Fruit fly (Drosophila melanogaster) whole organism, embryonic: ENCODE data around the gene sing.
A peak's percentile ranks its signal among the peaks of the same experiment; 100 is the strongest.

Source experiments
- Ada2b ChIP-seq: fragments of 200-800 bp; sonication (Bioruptor generic); IDR thresholded peaks from 2 replicates; pipeline ENCODE4 v1.3.6; 2022; ENCODE audit warnings: missing biosample characterization, missing genetic modification characterization
- Antp ChIP-seq: fragments of 200-800 bp; sonication (Bioruptor generic); optimal IDR thresholded peaks from 3 replicates; lab custom pipeline; 2016; ENCODE audit warnings: missing biosample characterization, missing genetic modification characterization
- Atf-2 ChIP-seq: fragments of 200-800 bp; sonication (Bioruptor generic); optimal IDR thresholded peaks from 2 replicates; lab custom pipeline; 2016; ENCODE audit warnings: missing biosample characterization, missing genetic modification characterization
- Blimp-1 ChIP-seq: fragments of 200-800 bp; sonication (Bioruptor generic); optimal IDR thresholded peaks from 3 replicates; lab custom pipeline; 2018; ENCODE audit warnings: missing biosample characterization, missing genetic modification characterization, mild to moderate bottlenecking, moderate library complexity, missing genetic modification reagents
- Bteb2 ChIP-seq: fragments of 200-800 bp; sonication (Bioruptor generic); optimal IDR thresholded peaks from 2 replicates; lab custom pipeline; 2016; ENCODE audit warnings: missing biosample characterization, missing genetic modification characterization
- CG11085 ChIP-seq: fragments of 200-800 bp; sonication (Bioruptor generic); IDR thresholded peaks from 2 replicates; pipeline ENCODE4 v1.3.6; 2022; ENCODE audit warnings: missing biosample characterization, missing genetic modification characterization
- CG12071 ChIP-seq: fragments of 200-800 bp; sonication (Bioruptor generic); optimal IDR thresholded peaks from 3 replicates; lab custom pipeline; 2018; ENCODE audit warnings: missing biosample characterization, mild to moderate bottlenecking, missing genetic modification characterization
- CG15269 ChIP-seq: fragments of 200-800 bp; sonication (Bioruptor generic); optimal IDR thresholded peaks from 2 replicates; lab custom pipeline; 2018; ENCODE audit warnings: missing biosample characterization, mild to moderate bottlenecking, missing genetic modification characterization, moderate library complexity
- CG17385 ChIP-seq: fragments of 200-800 bp; sonication (Bioruptor generic); optimal IDR thresholded peaks from 3 replicates; lab custom pipeline; 2018; ENCODE audit warnings: missing biosample characterization, mild to moderate bottlenecking, missing genetic modification characterization
- CG17829 ChIP-seq: fragments of 200-800 bp; optimal IDR thresholded peaks from 2 replicates; lab custom pipeline; 2019; ENCODE audit warnings: missing biosample characterization, mild to moderate bottlenecking, missing genetic modification characterization, moderate library complexity
- CG32772 ChIP-seq: fragments of 200-800 bp; sonication (Bioruptor generic); IDR thresholded peaks from 2 replicates; pipeline ENCODE4 v1.3.6; 2022; ENCODE audit warnings: missing biosample characterization, missing genetic modification characterization
- CG6689 ChIP-seq: fragments of 200-800 bp; sonication (Bioruptor generic); IDR thresholded peaks from 2 replicates; pipeline ENCODE4 v1.3.6; 2022; ENCODE audit warnings: missing biosample characterization, missing genetic modification characterization
- CG8089 ChIP-seq: fragments of 200-800 bp; sonication (Bioruptor generic); optimal IDR thresholded peaks from 3 replicates; lab custom pipeline; 2016; ENCODE audit warnings: missing biosample characterization, missing genetic modification characterization
- D ChIP-seq, 2 experiments: fragments of 200-800 bp in 1 of 2; fragments of >200 bp in 1 of 2; sonication (Bioruptor generic) in 1 of 2; optimal IDR thresholded peaks; 2 replicates in 1 of 2; 3 replicates in 1 of 2; lab custom pipeline; 2017; ENCODE audit warnings: mild to moderate bottlenecking in 1 of 2, missing biosample characterization in 1 of 2, missing genetic modification characterization in 1 of 2, missing genetic modification reagents in 1 of 2
- Drgx ChIP-seq: fragments of 200-800 bp; sonication (Bioruptor generic); IDR thresholded peaks from 2 replicates; pipeline ENCODE4 v1.3.6; 2022; ENCODE audit warnings: missing biosample characterization, missing genetic modification characterization
- Gug ChIP-seq: fragments of 200-800 bp; sonication (Bioruptor generic); IDR thresholded peaks from 4 replicates; pipeline ENCODE4 v1.3.6; 2022; ENCODE audit warnings: missing biosample characterization, missing genetic modification characterization
- Hr51 ChIP-seq, 2 experiments: fragments of 200-800 bp; sonication (Bioruptor generic); optimal IDR thresholded peaks; 2 replicates in 1 of 2; 3 replicates in 1 of 2; lab custom pipeline; 2016 to 2018; ENCODE audit warnings: missing biosample characterization in 2 of 2, missing genetic modification characterization in 2 of 2, mild to moderate bottlenecking in 1 of 2, moderate library complexity in 1 of 2
- MBD-R2 ChIP-seq: fragments of 200-800 bp; sonication (Bioruptor generic); IDR thresholded peaks from 2 replicates; pipeline ENCODE4 v1.3.6; 2022; ENCODE audit warnings: missing biosample characterization, missing genetic modification characterization
- Med ChIP-seq: fragments of 200-800 bp; sonication (Bioruptor generic); peaks from one replicate; lab custom pipeline; 2016; ENCODE audit warnings: missing biosample characterization, missing genetic modification characterization, mild to moderate bottlenecking, inconsistent platforms, moderate library complexity
- Neu2 ChIP-seq: fragments of 200-800 bp; sonication (Bioruptor generic); optimal IDR thresholded peaks from 3 replicates; lab custom pipeline; 2016; ENCODE audit warnings: missing biosample characterization, missing genetic modification characterization, borderline replicate concordance
- Pdp1 ChIP-seq, 2 experiments: fragments of 200-800 bp; sonication (Bioruptor generic); optimal IDR thresholded peaks; 3 replicates each; lab custom pipeline; 2016; ENCODE audit warnings: missing biosample characterization in 2 of 2, missing genetic modification characterization in 2 of 2, mild to moderate bottlenecking in 1 of 2, moderate library complexity in 1 of 2
- Ptx1 ChIP-seq: fragments of 200-800 bp; sonication (Bioruptor generic); IDR thresholded peaks from 2 replicates; pipeline ENCODE4 v1.3.6; 2022; ENCODE audit warnings: missing biosample characterization, missing genetic modification characterization
- Ssrp ChIP-seq: fragments of 200-800 bp; sonication (Bioruptor generic); optimal IDR thresholded peaks from 2 replicates; lab custom pipeline; 2018; ENCODE audit warnings: missing biosample characterization, mild to moderate bottlenecking, missing genetic modification characterization, moderate library complexity
- Xbp1 ChIP-seq: fragments of 200-800 bp; sonication (Bioruptor generic); optimal IDR thresholded peaks from 3 replicates; lab custom pipeline; 2016; ENCODE audit warnings: missing biosample characterization, mild to moderate bottlenecking, missing genetic modification characterization
- Xrp1 ChIP-seq: fragments of 200-800 bp; sonication (Bioruptor generic); IDR thresholded peaks from 2 replicates; pipeline ENCODE4 v1.3.6; 2022; ENCODE audit warnings: missing biosample characterization, missing genetic modification characterization
- bab2 ChIP-seq: fragments of 200-800 bp; sonication (Bioruptor generic); optimal IDR thresholded peaks from 2 replicates; lab custom pipeline; 2016; ENCODE audit warnings: missing biosample characterization, missing genetic modification characterization
- bsh ChIP-seq, 2 experiments: fragments of 200-800 bp; sonication (Bioruptor generic); optimal IDR thresholded peaks; 2 replicates each; lab custom pipeline; 2017 to 2018; ENCODE audit warnings: mild to moderate bottlenecking in 2 of 2, missing biosample characterization in 2 of 2, missing genetic modification characterization in 2 of 2, moderate library complexity in 1 of 2
- chif ChIP-seq, 2 experiments: fragments of 200-800 bp; sonication (Bioruptor generic); optimal IDR thresholded peaks; 3 replicates each; lab custom pipeline; 2016; ENCODE audit warnings: missing biosample characterization in 2 of 2, missing genetic modification characterization in 2 of 2
- croc ChIP-seq: fragments of 200-800 bp; sonication (Bioruptor generic); conservative IDR thresholded peaks from 3 replicates; pipeline ENCODE4 v1.3.6; 2022; ENCODE audit warnings: missing biosample characterization, missing genetic modification characterization
- dmrt99B ChIP-seq: fragments of 200-800 bp; sonication (Bioruptor generic); optimal IDR thresholded peaks from 2 replicates; lab custom pipeline; 2018; ENCODE audit warnings: missing biosample characterization, mild to moderate bottlenecking, missing genetic modification characterization, moderate library complexity
- esg ChIP-seq: fragments of 200-800 bp; sonication (Bioruptor generic); conservative IDR thresholded peaks from 2 replicates; pipeline ENCODE4 v1.3.6; 2022; ENCODE audit warnings: missing biosample characterization, missing genetic modification characterization
- grau ChIP-seq: fragments of 200-800 bp; optimal IDR thresholded peaks from 3 replicates; lab custom pipeline; 2019; ENCODE audit warnings: missing biosample characterization, mild to moderate bottlenecking, missing genetic modification characterization, moderate library complexity
- gsb ChIP-seq: fragments of 200-800 bp; sonication (Bioruptor generic); IDR thresholded peaks from 2 replicates; pipeline ENCODE4 v1.3.6; 2022; ENCODE audit warnings: missing biosample characterization, missing genetic modification characterization
- hkb ChIP-seq, 2 experiments: fragments of 200-800 bp in 1 of 2; fragments of >200 bp in 1 of 2; sonication (Bioruptor generic) in 1 of 2; IDR thresholded peaks in 1 of 2; optimal IDR thresholded peaks in 1 of 2; 2 replicates each; pipeline versions ENCODE4 v1.3.6 to Lab custom; 2017 to 2022; ENCODE audit warnings: missing biosample characterization in 1 of 2, missing genetic modification characterization in 1 of 2
- insv ChIP-seq, 2 experiments: fragments of 200-800 bp; sonication (Bioruptor generic); optimal IDR thresholded peaks; 3 replicates each; lab custom pipeline; 2016 to 2018; ENCODE audit warnings: missing biosample characterization in 2 of 2, missing genetic modification characterization in 2 of 2
- lmd ChIP-seq: fragments of 200-800 bp; sonication (Bioruptor generic); IDR thresholded peaks from 2 replicates; pipeline ENCODE4 v1.3.6; 2022; ENCODE audit warnings: missing biosample characterization, missing genetic modification characterization
- nmo ChIP-seq: fragments of 200-800 bp; sonication (Bioruptor generic); optimal IDR thresholded peaks from 2 replicates; lab custom pipeline; 2018; ENCODE audit warnings: missing biosample characterization, mild to moderate bottlenecking, missing genetic modification characterization, moderate library complexity
- phol ChIP-seq: fragments of 200-800 bp; sonication (Bioruptor generic); optimal IDR thresholded peaks from 3 replicates; lab custom pipeline; 2018; ENCODE audit warnings: missing biosample characterization, mild to moderate bottlenecking, missing genetic modification characterization, moderate library complexity
- pnt ChIP-seq: fragments of 200-800 bp; sonication (Bioruptor generic); optimal IDR thresholded peaks from 3 replicates; lab custom pipeline; 2016; ENCODE audit warnings: missing biosample characterization, missing genetic modification characterization
- ranshi ChIP-seq: fragments of 200-800 bp; sonication (Bioruptor generic); IDR thresholded peaks from 2 replicates; pipeline ENCODE4 v1.3.6; 2022; ENCODE audit warnings: missing biosample characterization, missing genetic modification characterization
- sens ChIP-seq: fragments of 200-800 bp; sonication (Bioruptor generic); peaks from one replicate; lab custom pipeline; 2016; ENCODE audit warnings: missing biosample characterization, missing genetic modification characterization
- sisA ChIP-seq: fragments of 200-800 bp; sonication (Bioruptor generic); IDR thresholded peaks from 2 replicates; pipeline ENCODE4 v1.3.6; 2022; ENCODE audit warnings: missing biosample characterization, missing genetic modification characterization
- sna ChIP-seq: fragments of 200-800 bp; sonication (Bioruptor generic); IDR thresholded peaks from 2 replicates; pipeline ENCODE4 v1.3.6; 2022; ENCODE audit warnings: missing biosample characterization, missing genetic modification characterization; ENCODE audit not compliant: partially characterized antibody
- unpg ChIP-seq: fragments of 200-800 bp; sonication (Bioruptor generic); optimal IDR thresholded peaks from 3 replicates; lab custom pipeline; 2018; ENCODE audit warnings: missing biosample characterization, mild to moderate bottlenecking, missing genetic modification characterization, moderate library complexity
- vvl ChIP-seq: fragments of 200-800 bp; sonication (Bioruptor generic); IDR thresholded peaks from 2 replicates; pipeline ENCODE4 v1.3.6; 2022; ENCODE audit warnings: missing biosample characterization, missing genetic modification characterization
- wek ChIP-seq: fragments of 200-800 bp; sonication (Bioruptor generic); optimal IDR thresholded peaks from 3 replicates; lab custom pipeline; 2018; ENCODE audit warnings: missing biosample characterization, mild to moderate bottlenecking, missing genetic modification characterization, moderate library complexity

Gene sing

DNA sequence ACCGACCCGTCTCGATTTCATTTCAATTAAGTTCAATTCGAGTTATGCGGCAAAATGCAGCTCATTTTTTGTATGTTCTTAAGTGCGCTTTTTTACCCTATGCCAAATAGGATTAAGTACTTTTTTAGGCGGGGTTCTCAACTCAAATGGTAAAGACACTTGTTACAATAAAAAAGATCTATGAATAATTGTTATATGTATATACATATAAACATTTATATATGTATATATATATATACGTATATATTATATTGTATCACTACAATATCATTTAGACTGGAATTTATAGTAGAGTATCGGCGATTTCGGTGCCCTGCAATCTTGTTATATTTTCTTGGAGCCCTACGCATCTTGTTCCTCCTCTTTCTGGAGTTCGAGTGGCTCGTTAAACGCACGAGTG is 10.9 kb downstream of the sing start (continued):
- TF ChIP-seq wek (GFP tag; lab: Kevin White, UChicago) (no peak), Blimp-1 (GFP tag; lab: Kevin White, UChicago) (peak; percentile 29), CG17385 (GFP tag; lab: Kevin White, UChicago) (no peak)

DNA sequence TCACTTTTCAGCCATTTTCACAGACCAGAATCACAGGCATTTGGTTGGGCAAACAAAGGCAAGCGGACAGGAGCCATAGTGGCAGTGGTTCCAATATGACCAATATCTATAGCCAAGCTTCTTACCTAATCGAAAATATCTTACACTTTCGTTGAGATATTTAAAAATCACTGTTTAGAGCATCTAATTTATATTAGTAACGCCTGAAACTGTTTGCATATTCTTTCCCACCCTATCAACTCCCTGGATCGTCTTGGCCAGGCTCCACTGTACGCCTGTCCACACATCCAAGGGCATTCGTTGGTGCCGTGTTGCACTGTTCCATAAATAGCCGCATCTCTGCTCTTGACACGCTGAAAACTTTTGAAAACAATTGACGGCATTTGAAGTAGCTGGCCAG is 11.4 kb downstream of the sing start:
- TF ChIP-seq unpg (GFP tag; lab: Kevin White, UChicago) (peak; percentile 47), D (optimal IDR thresholded peaks at IDR 0.05; lab: Kevin White, UChicago) (no peak), D (GFP tag; optimal IDR thresholded peaks at IDR 0.05; lab: Kevin White, UChicago) (peak; percentile 24), bab2 (GFP tag; lab: Kevin White, UChicago) (no peak), Neu2 (no peak), insv (GFP tag; optimal IDR thresholded peaks at IDR 0.05; lab: Kevin White, UChicago) (no peak), nmo (GFP tag; lab: Kevin White, UChicago) (peak; percentile 19), Xrp1 (GFP tag; lab: Robert Waterston, UW) (peak; percentile 43; the same call in 1 of the 2 replicates), Ada2b (GFP tag; lab: Robert Waterston, UW) (no peak), CG6689 (GFP tag; lab: Robert Waterston, UW) (peak; percentile 42; the same call in 1 of the 2 replicates), MBD-R2 (GFP tag; lab: Robert Waterston, UW) (no peak), croc (GFP tag; lab: Robert Waterston, UW) (peak; percentile 16; the same call in 1 of the 3 replicates), Ptx1 (GFP tag; lab: Robert Waterston, UW) (peak; percentile 42), Bteb2 (GFP tag; lab: Kevin White, UChicago) (no peak), Xbp1 (GFP tag; lab: Kevin White, UChicago) (peak; percentile 5), Blimp-1 (GFP tag; lab: Kevin White, UChicago) (peak; percentile 28), CG12071 (no peak), CG11085 (GFP tag; lab: Robert Waterston, UW) (no peak), hkb (optimal IDR thresholded peaks at IDR 0.05; lab: Kevin White, UChicago) (no peak), hkb (GFP tag; IDR thresholded peaks at IDR 0.05; lab: Robert Waterston, UW) (0 out of 2 replicates have a peak, but pooled peaks have one; percentile 9), gsb (GFP tag; lab: Robert Waterston, UW) (no peak), grau (tag; lab: Kevin White, UChicago) (peak; percentile 85), CG32772 (GFP tag; lab: Robert Waterston, UW) (peak; percentile 38; the same call in 1 of the 2 replicates), dmrt99B (tag; lab: Kevin White, UChicago) (peak; percentile 27), chif (GFP tag; optimal IDR thresholded peaks at IDR 0.05; lab: Kevin White, UChicago) (peak in 1 of 2 experiments; percentile 28), phol (tag; lab: Kevin White, UChicago) (peak; percentile 35), ranshi (GFP tag; lab: Robert Waterston, UW) (0 out of 2 replicates have a peak, but pooled peaks have one; percentile 17), Med (GFP tag; lab: Kevin White, UChicago) (peak; percentile 80), pnt (GFP tag; lab: Kevin White, UChicago) (peak; percentile 7), CG15269 (tag; lab: Kevin White, UChicago) (peak; percentile 14), sens (GFP tag; lab: Kevin White, UChicago) (peak; percentile 89), sisA (GFP tag; lab: Robert Waterston, UW) (peak; percentile 65; the same call in 1 of the 2 replicates), CG8089 (GFP tag; lab: Kevin White, UChicago) (peak; percentile 7), Atf-2 (GFP tag; lab: Kevin White, UChicago) (no peak), esg (0 out of 2 replicates have a peak, but pooled peaks have one; percentile 9), CG17829 (tag; lab: Kevin White, UChicago) (no peak), lmd (GFP tag; lab: Robert Waterston, UW) (peak; percentile 26; the same call in 1 of the 2 replicates), Ssrp (tag; lab: Kevin White, UChicago) (peak; percentile 17), Antp (peak; percentile 9), Pdp1 (GFP tag; optimal IDR thresholded peaks at IDR 0.05; lab: Kevin White, UChicago) (peak; percentile 11 to 34), Drgx (GFP tag; lab: Robert Waterston, UW) (peak; percentile 55; the same call in 1 of the 2 replicates), Hr51 (GFP tag; optimal IDR thresholded peaks at IDR 0.05; lab: Kevin White, UChicago) (peak in 1 of 2 experiments; percentile 22), bsh (GFP tag; optimal IDR thresholded peaks at IDR 0.05; lab: Kevin White, UChicago) (peak; percentile 18 to 59), sna (GFP tag; lab: Robert Waterston, UW) (no peak), vvl (peak; percentile 40; the same call in 1 of the 2 replicates), Gug (GFP tag; lab: Robert Waterston, UW) (peak; percentile 52; the same call in 2 of the 4 replicates)
